Fruit fly (Drosophila melanogaster) whole organism, embryonic: ENCODE results near the gene rt.

Source experiments
- CG14667 ChIP-seq: fragments of 200-800 bp; sonication (Bioruptor generic); IDR thresholded peaks from 2 replicates; pipeline ENCODE4 v1.3.6; 2022; ENCODE audit warnings: missing biosample characterization, missing genetic modification characterization
- CG33557 ChIP-seq: fragments of 200-800 bp; sonication (Bioruptor generic); optimal IDR thresholded peaks from 2 replicates; lab custom pipeline; 2019; ENCODE audit warnings: missing biosample characterization, mild to moderate bottlenecking, missing genetic modification characterization, moderate library complexity
- Kr ChIP-seq: fragments of 200-800 bp; sonication (Bioruptor generic); optimal IDR thresholded peaks from 2 replicates; lab custom pipeline; 2017; ENCODE audit warnings: missing biosample characterization, mild to moderate bottlenecking, missing genetic modification characterization
- usp ChIP-seq: fragments of >200 bp; optimal IDR thresholded peaks from 2 replicates; lab custom pipeline; 2017; ENCODE audit warnings: missing biosample characterization, missing genetic modification characterization

DNA sequence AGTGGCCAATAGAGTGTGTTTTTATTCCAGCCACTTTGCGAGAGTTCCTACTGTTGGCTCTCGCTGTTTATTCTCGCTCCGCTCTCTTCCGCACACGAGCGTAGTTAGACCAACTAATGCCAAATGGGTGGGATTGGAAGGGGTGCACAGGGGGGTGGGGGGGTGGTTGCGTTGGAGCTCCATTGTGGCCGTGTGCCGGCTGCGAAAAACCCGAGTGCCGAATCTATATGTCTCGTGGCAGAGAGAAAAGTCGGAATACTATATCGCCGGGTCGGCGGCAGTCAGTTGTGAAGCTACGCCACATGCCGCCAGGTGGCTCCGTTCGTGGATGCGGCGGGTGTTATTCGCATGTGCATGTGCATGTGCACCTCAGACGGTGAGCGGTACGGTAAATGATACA lies 13.6 kb upstream of the rt start:
- no peak for TF ChIP-seq CG14667 (GFP tag; lab: Robert Waterston, UW)
- TF ChIP-seq CG33557 (GFP tag; lab: Kevin White, UChicago): no peak
- no peak for TF ChIP-seq usp (GFP tag; lab: Kevin White, UChicago)
- TF ChIP-seq Kr (GFP tag; lab: Kevin White, UChicago): no peak
